Fruit fly (Drosophila melanogaster) whole organism, embryonic: ENCODE measurements around the gene Sk2.
A peak's percentile ranks its signal among the peaks of the same experiment; 100 is the strongest.

Experiments used
- Atf-2 ChIP-seq: fragments of 200-800 bp; sonication (Bioruptor generic); optimal IDR thresholded peaks from 2 replicates; lab custom pipeline; 2016; ENCODE audit warnings: missing biosample characterization, missing genetic modification characterization
- B-H2 ChIP-seq: fragments of 200-800 bp; sonication (Bioruptor generic); optimal IDR thresholded peaks from 2 replicates; lab custom pipeline; 2018; ENCODE audit warnings: missing biosample characterization, mild to moderate bottlenecking, missing genetic modification characterization
- CG12391 ChIP-seq: fragments of 200-800 bp; sonication (Bioruptor generic); optimal IDR thresholded peaks from 3 replicates; lab custom pipeline; 2018; ENCODE audit warnings: missing biosample characterization, mild to moderate bottlenecking, missing genetic modification characterization, moderate library complexity
- CG12942 ChIP-seq: fragments of 200-800 bp; sonication (Bioruptor generic); optimal IDR thresholded peaks from 3 replicates; lab custom pipeline; 2016; ENCODE audit warnings: missing biosample characterization, missing genetic modification characterization
- CG13123 ChIP-seq: fragments of 200-800 bp; sonication (Bioruptor generic); optimal IDR thresholded peaks from 2 replicates; lab custom pipeline; 2016; ENCODE audit warnings: missing biosample characterization, missing genetic modification characterization
- CG14965 ChIP-seq: fragments of 200-800 bp; sonication (Bioruptor generic); optimal IDR thresholded peaks from 2 replicates; lab custom pipeline; 2016; ENCODE audit warnings: missing biosample characterization, missing genetic modification characterization, borderline replicate concordance
- CG1602 ChIP-seq: fragments of 200-800 bp; sonication (Bioruptor generic); optimal IDR thresholded peaks from 3 replicates; lab custom pipeline; 2016; ENCODE audit warnings: missing biosample characterization, missing genetic modification characterization
- CG18764 ChIP-seq: fragments of 200-800 bp; sonication (Bioruptor generic); optimal IDR thresholded peaks from 3 replicates; lab custom pipeline; 2016; ENCODE audit warnings: missing biosample characterization, missing genetic modification characterization
- CG2889 ChIP-seq: fragments of 200-800 bp; sonication (Bioruptor generic); IDR thresholded peaks from 3 replicates; pipeline ENCODE4 v1.3.6; 2022; ENCODE audit warnings: missing biosample characterization, missing genetic modification characterization
- CG30403 ChIP-seq: fragments of 200-800 bp; sonication (Bioruptor generic); optimal IDR thresholded peaks from 3 replicates; lab custom pipeline; 2016; ENCODE audit warnings: missing biosample characterization, missing genetic modification characterization
- CG32772 ChIP-seq: fragments of 200-800 bp; sonication (Bioruptor generic); IDR thresholded peaks from 2 replicates; pipeline ENCODE4 v1.3.6; 2022; ENCODE audit warnings: missing biosample characterization, missing genetic modification characterization
- CG33213 ChIP-seq: fragments of 200-800 bp; sonication (Bioruptor generic); optimal IDR thresholded peaks from 3 replicates; lab custom pipeline; 2016; ENCODE audit warnings: missing biosample characterization, missing genetic modification characterization
- CG6854 ChIP-seq: fragments of 200-800 bp; sonication (Bioruptor generic); optimal IDR thresholded peaks from 3 replicates; lab custom pipeline; 2017; ENCODE audit warnings: missing biosample characterization, mild to moderate bottlenecking, missing genetic modification characterization
- CG7357 ChIP-seq: fragments of 200-800 bp; sonication (Bioruptor generic); IDR thresholded peaks from 3 replicates; pipeline ENCODE4 v1.3.6; 2022; ENCODE audit warnings: missing biosample characterization, missing genetic modification characterization
- CG7556 ChIP-seq: fragments of 200-800 bp; sonication (Bioruptor generic); optimal IDR thresholded peaks from 2 replicates; lab custom pipeline; 2017; ENCODE audit warnings: missing biosample characterization, mild to moderate bottlenecking, missing genetic modification characterization
- CG7963 ChIP-seq: fragments of 200-800 bp; sonication (Bioruptor generic); IDR thresholded peaks from 3 replicates; pipeline ENCODE4 v1.3.6; 2022; ENCODE audit warnings: missing biosample characterization, missing genetic modification characterization; ENCODE audit not compliant: partially characterized antibody
- CG7987 ChIP-seq: fragments of 200-800 bp; sonication (Bioruptor generic); optimal IDR thresholded peaks from 2 replicates; lab custom pipeline; 2018; ENCODE audit warnings: missing biosample characterization, mild to moderate bottlenecking, missing genetic modification characterization, moderate library complexity
- CG9876 ChIP-seq: fragments of 200-800 bp; sonication (Bioruptor generic); optimal IDR thresholded peaks from 2 replicates; lab custom pipeline; 2016; ENCODE audit warnings: missing biosample characterization, missing genetic modification characterization
- CrebB ChIP-seq: fragments of 200-800 bp; sonication (Bioruptor generic); optimal IDR thresholded peaks from 3 replicates; lab custom pipeline; 2018; ENCODE audit warnings: missing biosample characterization, mild to moderate bottlenecking, missing genetic modification characterization
- D ChIP-seq, 2 experiments: fragments of 200-800 bp in 1 of 2; fragments of >200 bp in 1 of 2; sonication (Bioruptor generic) in 1 of 2; optimal IDR thresholded peaks; 2 replicates in 1 of 2; 3 replicates in 1 of 2; lab custom pipeline; 2017; ENCODE audit warnings: mild to moderate bottlenecking in 1 of 2, missing biosample characterization in 1 of 2, missing genetic modification characterization in 1 of 2, missing genetic modification reagents in 1 of 2
- Dfd ChIP-seq, 2 experiments: fragments of >200 bp; optimal IDR thresholded peaks; 2 replicates each; lab custom pipeline; 2017; ENCODE audit warnings: missing biosample characterization in 2 of 2, missing genetic modification characterization in 2 of 2
- Dip2 ChIP-seq: fragments of 200-800 bp; sonication (Bioruptor generic); IDR thresholded peaks from 2 replicates; pipeline ENCODE4 v1.3.6; 2022; ENCODE audit warnings: missing biosample characterization, missing genetic modification characterization
- ERR ChIP-seq: fragments of 200-800 bp; sonication (Bioruptor generic); optimal IDR thresholded peaks from 2 replicates; lab custom pipeline; 2016; ENCODE audit warnings: missing biosample characterization, missing genetic modification characterization
- Ets65A ChIP-seq: fragments of 200-800 bp; sonication (Bioruptor generic); peaks from one replicate; lab custom pipeline; 2016; ENCODE audit warnings: missing biosample characterization, missing genetic modification characterization
- Fer1 ChIP-seq: fragments of 200-800 bp; sonication (Bioruptor generic); optimal IDR thresholded peaks from 2 replicates; lab custom pipeline; 2017; ENCODE audit warnings: missing biosample characterization, mild to moderate bottlenecking, missing genetic modification characterization
- Gug ChIP-seq: fragments of 200-800 bp; sonication (Bioruptor generic); IDR thresholded peaks from 4 replicates; pipeline ENCODE4 v1.3.6; 2022; ENCODE audit warnings: missing biosample characterization, missing genetic modification characterization
- H15 ChIP-seq: fragments of 200-800 bp; sonication (Bioruptor generic); IDR thresholded peaks from 3 replicates; pipeline ENCODE4 v1.3.6; 2022; ENCODE audit warnings: missing biosample characterization, missing genetic modification characterization
- HLH54F ChIP-seq: fragments of 200-800 bp; sonication (Bioruptor generic); optimal IDR thresholded peaks from 3 replicates; lab custom pipeline; 2016; ENCODE audit warnings: missing biosample characterization, missing genetic modification characterization
- Neu2 ChIP-seq: fragments of 200-800 bp; sonication (Bioruptor generic); optimal IDR thresholded peaks from 3 replicates; lab custom pipeline; 2016; ENCODE audit warnings: missing biosample characterization, missing genetic modification characterization, borderline replicate concordance
- Oaz ChIP-seq: fragments of 200-800 bp; sonication (Bioruptor generic); IDR thresholded peaks from 2 replicates; pipeline ENCODE4 v1.3.6; 2022; ENCODE audit warnings: missing biosample characterization, missing genetic modification characterization
- Poxn ChIP-seq: fragments of 200-800 bp; sonication (Bioruptor generic); IDR thresholded peaks from 2 replicates; pipeline ENCODE4 v1.3.6; 2022; ENCODE audit warnings: missing biosample characterization, missing genetic modification characterization
- Usf ChIP-seq: fragments of 200-800 bp; sonication (Bioruptor generic); optimal IDR thresholded peaks from 2 replicates; lab custom pipeline; 2017; ENCODE audit warnings: missing genotype, missing biosample characterization, missing genetic modification characterization
- ase ChIP-seq: fragments of 200-800 bp; sonication (Bioruptor generic); IDR thresholded peaks from 3 replicates; pipeline ENCODE4 v1.3.6; 2022; ENCODE audit warnings: missing biosample characterization, missing genetic modification characterization
- ato ChIP-seq: fragments of 200-800 bp; sonication (Bioruptor generic); IDR thresholded peaks from 2 replicates; pipeline ENCODE4 v1.3.6; 2022; ENCODE audit warnings: missing biosample characterization, missing genetic modification characterization; ENCODE audit not compliant: partially characterized antibody
- cas ChIP-seq: fragments of 200-800 bp; sonication (Bioruptor generic); IDR thresholded peaks from 2 replicates; pipeline ENCODE4 v1.3.6; 2022; ENCODE audit warnings: missing biosample characterization, missing genetic modification characterization
- chif ChIP-seq, 2 experiments: fragments of 200-800 bp; sonication (Bioruptor generic); optimal IDR thresholded peaks; 3 replicates each; lab custom pipeline; 2016; ENCODE audit warnings: missing biosample characterization in 2 of 2, missing genetic modification characterization in 2 of 2
- ci ChIP-seq: fragments of 200-800 bp; sonication (Bioruptor generic); IDR thresholded peaks from 3 replicates; pipeline ENCODE4 v1.3.6; 2022; ENCODE audit warnings: missing biosample characterization, missing genetic modification characterization
- dm ChIP-seq: fragments of 200-800 bp; sonication (Bioruptor generic); optimal IDR thresholded peaks from 3 replicates; lab custom pipeline; 2016; ENCODE audit warnings: missing biosample characterization, missing genetic modification characterization
- fd64A ChIP-seq: fragments of 200-800 bp; sonication (Bioruptor generic); optimal IDR thresholded peaks from 3 replicates; lab custom pipeline; 2018; ENCODE audit warnings: missing biosample characterization, mild to moderate bottlenecking, missing genetic modification characterization
- gsb ChIP-seq: fragments of 200-800 bp; sonication (Bioruptor generic); IDR thresholded peaks from 2 replicates; pipeline ENCODE4 v1.3.6; 2022; ENCODE audit warnings: missing biosample characterization, missing genetic modification characterization
- ken ChIP-seq: fragments of 200-800 bp; sonication (Bioruptor generic); IDR thresholded peaks from 3 replicates; pipeline ENCODE4 v1.3.6; 2022; ENCODE audit warnings: missing biosample characterization, missing genetic modification characterization
- maf-S ChIP-seq: fragments of 200-800 bp; sonication (Bioruptor generic); optimal IDR thresholded peaks from 2 replicates; lab custom pipeline; 2016; ENCODE audit warnings: missing biosample characterization, missing genetic modification characterization
- mam ChIP-seq: fragments of 200-800 bp; sonication (Bioruptor generic); optimal IDR thresholded peaks from 3 replicates; lab custom pipeline; 2016; ENCODE audit warnings: missing biosample characterization, missing genetic modification characterization
- oc ChIP-seq: fragments of 200-800 bp; sonication (Bioruptor generic); optimal IDR thresholded peaks from 2 replicates; lab custom pipeline; 2018; ENCODE audit warnings: missing biosample characterization, mild to moderate bottlenecking, missing genetic modification characterization, moderate library complexity
- otp ChIP-seq: fragments of 200-800 bp; sonication (Bioruptor generic); IDR thresholded peaks from 3 replicates; pipeline ENCODE4, ENCODE4 v1.3.6; 2022; ENCODE audit warnings: missing biosample characterization, missing genetic modification characterization
- pum ChIP-seq: fragments of 200-800 bp; sonication (Bioruptor generic); optimal IDR thresholded peaks from 2 replicates; lab custom pipeline; 2016; ENCODE audit warnings: missing biosample characterization, missing genetic modification characterization
- slbo ChIP-seq: fragments of 200-800 bp; sonication (Bioruptor generic); IDR thresholded peaks from 2 replicates; pipeline ENCODE4 v1.3.6; 2022; ENCODE audit warnings: missing biosample characterization, missing genetic modification characterization
- twi ChIP-seq: fragments of 200-800 bp; optimal IDR thresholded peaks from 2 replicates; lab custom pipeline; 2019; ENCODE audit warnings: missing biosample characterization, mild to moderate bottlenecking, missing genetic modification characterization, moderate library complexity
- vnd ChIP-seq: fragments of 200-800 bp; sonication (Bioruptor generic); IDR thresholded peaks from 3 replicates; pipeline ENCODE4 v1.3.6; 2022; ENCODE audit warnings: missing biosample characterization, missing genetic modification characterization; ENCODE audit not compliant: partially characterized antibody

The Sk2 gene

dm6 chr3L:3090581-3091345, 43.9 kb downstream of the Sk2 start (continued):
- TF ChIP-seq CG14965 (GFP tag; lab: Kevin White, UChicago), result no peak
- peak; percentile 45 for TF ChIP-seq B-H2 (GFP tag; lab: Kevin White, UChicago)
- peak; percentile 30 for TF ChIP-seq ERR (GFP tag; lab: Kevin White, UChicago)
- TF ChIP-seq Atf-2, result no peak
- TF ChIP-seq dm, result no peak
- peak; percentile 10 for TF ChIP-seq CG7556 (GFP tag; lab: Kevin White, UChicago)
- no peak for TF ChIP-seq CG7963 (GFP tag; lab: Robert Waterston, UW)
- TF ChIP-seq vnd, result no peak
- TF ChIP-seq CG12942 (GFP tag; lab: Kevin White, UChicago), result no peak
- no peak for TF ChIP-seq H15 (GFP tag; lab: Robert Waterston, UW)
- TF ChIP-seq ken (GFP tag; lab: Robert Waterston, UW), result peak; percentile 59; the same call in 1 of the 3 replicates
- no peak for TF ChIP-seq D (optimal IDR thresholded peaks at IDR 0.05; lab: Kevin White, UChicago)
- TF ChIP-seq D (GFP tag; optimal IDR thresholded peaks at IDR 0.05; lab: Kevin White, UChicago), result no peak
- TF ChIP-seq CG1602 (GFP tag; lab: Kevin White, UChicago), result peak; percentile 9
- no peak for TF ChIP-seq oc (tag; lab: Kevin White, UChicago)
- TF ChIP-seq CG33213 (GFP tag; lab: Kevin White, UChicago), result peak; percentile 8
- TF ChIP-seq CG32772 (GFP tag; lab: Robert Waterston, UW), result peak; percentile 25; the same call in 1 of the 2 replicates
- TF ChIP-seq CrebB (tag; lab: Kevin White, UChicago), result no peak
- TF ChIP-seq Dip2 (GFP tag; lab: Robert Waterston, UW), result no peak
- TF ChIP-seq mam (GFP tag; lab: Kevin White, UChicago), result peak; percentile 36
- no peak for TF ChIP-seq CG7357 (GFP tag; lab: Robert Waterston, UW)
- no peak for TF ChIP-seq CG13123 (GFP tag; lab: Kevin White, UChicago)
- no peak; the same call in 1 of the 2 replicates for TF ChIP-seq slbo (GFP tag; lab: Robert Waterston, UW)
- peak; percentile 50; the same call in 1 of the 3 replicates for TF ChIP-seq otp (GFP tag; lab: Robert Waterston, UW)
- no peak for TF ChIP-seq Poxn
- TF ChIP-seq Dfd (GFP tag; optimal IDR thresholded peaks at IDR 0.05; lab: Kevin White, UChicago), result no peak
- 0 out of 3 replicates have a peak, but pooled peaks have one; percentile 24 for TF ChIP-seq CG2889 (GFP tag; lab: Robert Waterston, UW)
- TF ChIP-seq ase (GFP tag; lab: Robert Waterston, UW), result no peak
- TF ChIP-seq CG30403 (GFP tag; lab: Kevin White, UChicago), result peak; percentile 29
- no peak for TF ChIP-seq CG6854 (GFP tag; lab: Kevin White, UChicago)
- peak; percentile 9 for TF ChIP-seq CG9876 (GFP tag; lab: Kevin White, UChicago)
- peak; percentile 24 to 33 for TF ChIP-seq chif (GFP tag; optimal IDR thresholded peaks at IDR 0.05; lab: Kevin White, UChicago)
- no peak for TF ChIP-seq pum (GFP tag; lab: Kevin White, UChicago)
- peak; percentile 57 for TF ChIP-seq Fer1
- TF ChIP-seq Neu2 (GFP tag; lab: Kevin White, UChicago), result no peak
- peak; percentile 38 for TF ChIP-seq CG12391 (tag; lab: Kevin White, UChicago)
- no peak for TF ChIP-seq Ets65A (GFP tag; lab: Kevin White, UChicago)
- TF ChIP-seq gsb (GFP tag; lab: Robert Waterston, UW), result no peak
- TF ChIP-seq fd64A (GFP tag; lab: Kevin White, UChicago), result no peak
- peak; percentile 49 for TF ChIP-seq CG18764
- TF ChIP-seq ato, result peak; percentile 55; the same call in 1 of the 2 replicates
- TF ChIP-seq cas, result peak; percentile 45; the same call in 1 of the 2 replicates
- TF ChIP-seq Gug (GFP tag; lab: Robert Waterston, UW), result 0 out of 4 replicates have a peak, but pooled peaks have one; percentile 33
- TF ChIP-seq Oaz (GFP tag; lab: Robert Waterston, UW), result no peak
- TF ChIP-seq Usf (GFP tag; lab: Kevin White, UChicago), result no peak
- peak; percentile 56 for TF ChIP-seq maf-S
- TF ChIP-seq HLH54F (GFP tag; lab: Kevin White, UChicago), result peak; percentile 36
- TF ChIP-seq ci (GFP tag; lab: Robert Waterston, UW), result peak; percentile 78
- TF ChIP-seq twi (tag; lab: Kevin White, UChicago), result peak; percentile 7
- no peak for TF ChIP-seq CG7987 (GFP tag; lab: Kevin White, UChicago)
